Fruit fly (Drosophila melanogaster): ENCODE results near the gene CG14722.

CG14722 gene

DNA sequence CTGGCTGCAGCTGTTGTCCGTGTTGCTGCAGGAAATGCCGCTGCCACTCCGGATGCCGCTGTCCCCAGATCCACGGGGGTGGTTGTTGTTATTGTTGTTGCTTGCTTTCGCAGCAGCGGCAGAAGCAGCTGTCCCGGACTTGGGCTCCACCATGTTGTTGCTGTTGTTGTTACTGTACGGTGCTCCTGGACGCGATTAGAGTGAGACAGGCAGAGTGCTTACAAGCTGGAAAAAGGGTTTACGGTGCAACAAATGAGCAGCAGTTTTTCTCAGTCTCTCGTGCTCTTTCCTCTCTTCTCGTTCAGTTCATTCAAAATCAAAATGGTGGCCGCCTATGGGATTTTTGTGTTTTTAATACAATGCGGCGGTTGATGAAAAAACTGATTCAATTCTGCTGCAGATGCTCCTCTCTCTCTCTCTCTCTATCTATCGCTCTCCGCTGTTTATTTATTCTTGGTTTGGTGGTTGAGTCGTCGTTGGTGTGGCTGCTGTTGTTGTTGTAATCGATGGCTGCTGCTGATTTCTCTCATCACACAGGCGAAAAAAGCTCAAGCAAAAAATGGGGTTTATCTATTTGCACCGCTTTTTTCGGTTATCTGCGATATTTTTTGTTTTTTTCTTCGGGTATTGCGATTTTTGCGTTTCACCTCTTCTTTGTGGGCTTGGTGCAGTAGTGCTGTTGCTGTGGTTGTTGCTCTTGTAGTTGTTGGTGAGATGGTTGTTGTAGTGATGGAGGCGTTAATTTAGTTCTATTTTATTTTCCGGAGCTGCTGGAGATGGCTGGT is 22.0 kb downstream of the CG14722 start:
- no peak for TF ChIP-seq CG13775 (GFP tag; optimal IDR thresholded peaks at IDR 0.05)
- peak; percentile 96 for TF ChIP-seq Kr (GFP tag; optimal IDR thresholded peaks at IDR 0.05)
- no peak for TF ChIP-seq ERR (GFP tag; optimal IDR thresholded peaks at IDR 0.05)
- no peak for TF ChIP-seq CG4328 (GFP tag; optimal IDR thresholded peaks at IDR 0.05)
- peak in 1 of 2 experiments; percentile 19 for TF ChIP-seq crp (GFP tag; optimal IDR thresholded peaks at IDR 0.05)
- peak; percentile 77 for TF ChIP-seq sens (GFP tag)
- no peak for TF ChIP-seq chm (GFP tag; IDR thresholded peaks at IDR 0.05)
- TF ChIP-seq E2f2 (GFP tag; IDR thresholded peaks at IDR 0.05), result no peak
- TF ChIP-seq CG5245 (GFP tag; optimal IDR thresholded peaks at IDR 0.05), result no peak
- no peak for TF ChIP-seq Optix (GFP tag; IDR thresholded peaks at IDR 0.05)
- TF ChIP-seq twi (tag; optimal IDR thresholded peaks at IDR 0.05), result peak; percentile 16
- TF ChIP-seq yki (optimal IDR thresholded peaks at IDR 0.05), result peak; percentile 33
- no peak for TF ChIP-seq CG13123 (GFP tag; optimal IDR thresholded peaks at IDR 0.05)
- TF ChIP-seq amos (GFP tag; IDR thresholded peaks at IDR 0.05; ENCODE audit: partially characterized antibody), result no peak
- no peak for TF ChIP-seq Fer1 (GFP tag; optimal IDR thresholded peaks at IDR 0.05)
- peak; percentile 88 to 91 for TF ChIP-seq Trl (optimal IDR thresholded peaks at IDR 0.05)
- TF ChIP-seq Trl (GFP tag; optimal IDR thresholded peaks at IDR 0.05), result no peak
- TF ChIP-seq CG3847 (GFP tag; IDR thresholded peaks at IDR 0.05), result no peak
- TF ChIP-seq B-H1 (GFP tag; IDR thresholded peaks at IDR 0.05), result no peak
- no peak for TF ChIP-seq ken (GFP tag; IDR thresholded peaks at IDR 0.05)
- no peak for TF ChIP-seq Rx (GFP tag; IDR thresholded peaks at IDR 0.05)
- TF ChIP-seq sima (GFP tag; optimal IDR thresholded peaks at IDR 0.05), result no peak
- TF ChIP-seq Dfd (GFP tag; optimal IDR thresholded peaks at IDR 0.05), result no peak
- peak; percentile 46 for TF ChIP-seq abd-A (tag; optimal IDR thresholded peaks at IDR 0.05)
- TF ChIP-seq CG8924 (tag; optimal IDR thresholded peaks at IDR 0.05), result peak; percentile 58
- no peak for TF ChIP-seq CG12744 (GFP tag; optimal IDR thresholded peaks at IDR 0.05)
- no peak for TF ChIP-seq HLH54F (GFP tag; optimal IDR thresholded peaks at IDR 0.05)
- peak; percentile 70 for TF ChIP-seq phol (tag; optimal IDR thresholded peaks at IDR 0.05)
- TF ChIP-seq PHDP (tag; optimal IDR thresholded peaks at IDR 0.05), result no peak
- TF ChIP-seq Hmr (GFP tag; optimal IDR thresholded peaks at IDR 0.05), result no peak
- TF ChIP-seq Dip3 (GFP tag; optimal IDR thresholded peaks at IDR 0.05), result no peak
- TF ChIP-seq kni (GFP tag; optimal IDR thresholded peaks at IDR 0.05), result peak; percentile 84
- no peak for TF ChIP-seq mld (GFP tag; IDR thresholded peaks at IDR 0.05; ENCODE audit: partially characterized antibody)
- no peak for TF ChIP-seq Elba2 (GFP tag; optimal IDR thresholded peaks at IDR 0.05)
- no peak for TF ChIP-seq CG8290 (GFP tag; optimal IDR thresholded peaks at IDR 0.05)
- no peak for TF ChIP-seq CG8290 (tag; optimal IDR thresholded peaks at IDR 0.05)
- peak; percentile 28 for TF ChIP-seq cg (GFP tag; optimal IDR thresholded peaks at IDR 0.05)
- no peak for TF ChIP-seq slbo (GFP tag; IDR thresholded peaks at IDR 0.05)
- TF ChIP-seq Doc3 (GFP tag; IDR thresholded peaks at IDR 0.05; ENCODE audit: partially characterized antibody), result no peak
- TF ChIP-seq fd102C (GFP tag; optimal IDR thresholded peaks at IDR 0.05), result no peak
- TF ChIP-seq onecut (GFP tag; IDR thresholded peaks at IDR 0.05), result peak; percentile 66
- TF ChIP-seq bigmax (GFP tag; optimal IDR thresholded peaks at IDR 0.05), result no peak
- peak; percentile 71 for TF ChIP-seq ac (GFP tag; optimal IDR thresholded peaks at IDR 0.05)
- no peak for TF ChIP-seq shn (GFP tag; optimal IDR thresholded peaks at IDR 0.05)
- peak; percentile 77 for TF ChIP-seq Nf-YC (tag; optimal IDR thresholded peaks at IDR 0.05)
- TF ChIP-seq CG11398 (GFP tag; optimal IDR thresholded peaks at IDR 0.05), result peak; percentile 54
- no peak for TF ChIP-seq CG10979 (tag; optimal IDR thresholded peaks at IDR 0.05)
- TF ChIP-seq en (GFP tag; optimal IDR thresholded peaks at IDR 0.05), result no peak
- peak; percentile 26 for TF ChIP-seq scrt (GFP tag; optimal IDR thresholded peaks at IDR 0.05)
- peak; percentile 51 for TF ChIP-seq pfk (GFP tag; optimal IDR thresholded peaks at IDR 0.05)
- peak; percentile 72 for TF ChIP-seq CG1832 (GFP tag; optimal IDR thresholded peaks at IDR 0.05)
